Fruit fly (Drosophila melanogaster) whole organism, embryonic: ENCODE measurements around the gene CG18788.

Experiments
- Abd-B ChIP-seq: fragments of 200-800 bp; sonication (Bioruptor generic); optimal IDR thresholded peaks from 2 replicates; lab custom pipeline; 2018; ENCODE audit warnings: missing biosample characterization, mild to moderate bottlenecking, missing genetic modification characterization, moderate library complexity
- CG10431 ChIP-seq: fragments of 200-800 bp; sonication (Bioruptor generic); optimal IDR thresholded peaks from 3 replicates; lab custom pipeline; 2018; ENCODE audit warnings: missing biosample characterization, mild to moderate bottlenecking, missing genetic modification characterization
- CG10543 ChIP-seq: fragments of 200-800 bp; sonication (Bioruptor generic); optimal IDR thresholded peaks from 3 replicates; lab custom pipeline; 2017; ENCODE audit warnings: missing biosample characterization, mild to moderate bottlenecking, missing genetic modification characterization, moderate library complexity
- CG14710 ChIP-seq: fragments of 200-800 bp; sonication (Bioruptor generic); optimal IDR thresholded peaks from 3 replicates; lab custom pipeline; 2019; ENCODE audit warnings: missing biosample characterization, mild to moderate bottlenecking, missing genetic modification characterization, moderate library complexity
- CG15479 ChIP-seq: fragments of 200-800 bp; sonication (Bioruptor generic); optimal IDR thresholded peaks from 3 replicates; lab custom pipeline; 2019; ENCODE audit warnings: missing biosample characterization, mild to moderate bottlenecking, missing genetic modification characterization, moderate library complexity
- CG2129 ChIP-seq: fragments of 200-800 bp; sonication (Bioruptor generic); IDR thresholded peaks from 2 replicates; pipeline ENCODE4 v1.3.6; 2022; ENCODE audit warnings: missing biosample characterization, missing genetic modification characterization; ENCODE audit not compliant: partially characterized antibody
- CG2678 ChIP-seq: fragments of 200-800 bp; sonication (Bioruptor generic); optimal IDR thresholded peaks from 3 replicates; lab custom pipeline; 2019; ENCODE audit warnings: missing biosample characterization, mild to moderate bottlenecking, missing genetic modification characterization, moderate library complexity
- CG32767 ChIP-seq: fragments of 200-800 bp; sonication (Bioruptor generic); IDR thresholded peaks from 2 replicates; pipeline ENCODE4 v1.3.6; 2022; ENCODE audit warnings: missing biosample characterization, missing genetic modification characterization
- CG43689 ChIP-seq: fragments of 200-800 bp; sonication (Bioruptor generic); IDR thresholded peaks from 2 replicates; pipeline ENCODE4 v1.3.6; 2022; ENCODE audit warnings: missing biosample characterization, missing genetic modification characterization
- CG4820 ChIP-seq: fragments of 200-800 bp; sonication (Bioruptor generic); optimal IDR thresholded peaks from 3 replicates; lab custom pipeline; 2016; ENCODE audit warnings: missing biosample characterization, missing genetic modification characterization
- CG5953 ChIP-seq: fragments of 200-800 bp; sonication (Bioruptor generic); IDR thresholded peaks from 2 replicates; pipeline ENCODE4 v1.3.6; 2022; ENCODE audit warnings: missing biosample characterization, missing genetic modification characterization
- CG6813 ChIP-seq: fragments of 200-800 bp; sonication (Bioruptor generic); optimal IDR thresholded peaks from 2 replicates; lab custom pipeline; 2017; ENCODE audit warnings: missing biosample characterization, missing genetic modification characterization, mild to moderate bottlenecking, moderate library complexity, missing genetic modification reagents
- CG7372 ChIP-seq: fragments of 200-800 bp; sonication (Bioruptor generic); IDR thresholded peaks from 2 replicates; pipeline ENCODE4 v1.3.6; 2022; ENCODE audit warnings: missing biosample characterization, missing genetic modification characterization
- CoRest ChIP-seq: fragments of 200-800 bp; sonication (Bioruptor generic); optimal IDR thresholded peaks from 3 replicates; lab custom pipeline; 2018; ENCODE audit warnings: missing biosample characterization, mild to moderate bottlenecking, missing genetic modification characterization, moderate library complexity
- GATAe ChIP-seq: fragments of 200-800 bp; sonication (Bioruptor generic); conservative IDR thresholded peaks from 2 replicates; pipeline ENCODE4 v1.3.6; 2022; ENCODE audit warnings: missing biosample characterization, missing genetic modification characterization
- HLH4C ChIP-seq: fragments of 200-800 bp; sonication (Bioruptor generic); IDR thresholded peaks from 3 replicates; pipeline ENCODE4 v1.3.6; 2022; ENCODE audit warnings: missing biosample characterization, missing genetic modification characterization; ENCODE audit not compliant: partially characterized antibody
- Hand ChIP-seq: fragments of 200-800 bp; sonication (Bioruptor generic); optimal IDR thresholded peaks from 2 replicates; lab custom pipeline; 2017; ENCODE audit warnings: mild to moderate bottlenecking, missing biosample characterization, missing genetic modification reagents, missing genetic modification characterization
- Hr51 ChIP-seq, 2 experiments: fragments of 200-800 bp; sonication (Bioruptor generic); optimal IDR thresholded peaks; 2 replicates in 1 of 2; 3 replicates in 1 of 2; lab custom pipeline; 2016 to 2018; ENCODE audit warnings: missing biosample characterization in 2 of 2, missing genetic modification characterization in 2 of 2, mild to moderate bottlenecking in 1 of 2, moderate library complexity in 1 of 2
- MESR4 ChIP-seq: fragments of 200-800 bp; sonication (Bioruptor generic); optimal IDR thresholded peaks from 2 replicates; lab custom pipeline; 2018; ENCODE audit warnings: missing biosample characterization, mild to moderate bottlenecking, missing genetic modification characterization, moderate library complexity
- NFAT ChIP-seq: fragments of 200-800 bp; sonication (Bioruptor generic); IDR thresholded peaks from 2 replicates; pipeline ENCODE4 v1.3.6; 2022; ENCODE audit warnings: missing biosample characterization, missing genetic modification characterization
- PHDP ChIP-seq: fragments of 200-800 bp; sonication (Bioruptor generic); optimal IDR thresholded peaks from 3 replicates; lab custom pipeline; 2018; ENCODE audit warnings: missing biosample characterization, mild to moderate bottlenecking, missing genetic modification characterization, moderate library complexity
- Rx ChIP-seq: fragments of 200-800 bp; sonication (Bioruptor generic); IDR thresholded peaks from 2 replicates; pipeline ENCODE4 v1.3.6; 2022; ENCODE audit warnings: missing biosample characterization, missing genetic modification characterization
- Stat92E ChIP-seq, 3 experiments: fragments of >200 bp in 2 of 3; fragments of 200-800 bp in 1 of 3; sonication (Bioruptor generic) in 1 of 3; optimal IDR thresholded peaks; 2 replicates each; lab custom pipeline; 2017 to 2019; ENCODE audit warnings: missing biosample characterization in 3 of 3, missing genetic modification characterization in 3 of 3, mild to moderate bottlenecking in 1 of 3, moderate library complexity in 1 of 3
- YL-1 ChIP-seq: fragments of 200-800 bp; sonication (Bioruptor generic); optimal IDR thresholded peaks from 3 replicates; lab custom pipeline; 2017; ENCODE audit warnings: missing biosample characterization, mild to moderate bottlenecking, missing genetic modification characterization
- abd-A ChIP-seq: fragments of 200-800 bp; sonication (Bioruptor generic); optimal IDR thresholded peaks from 3 replicates; lab custom pipeline; 2019; ENCODE audit warnings: missing biosample characterization, mild to moderate bottlenecking, missing genetic modification characterization, moderate library complexity
- ara ChIP-seq: fragments of 200-800 bp; sonication (Bioruptor generic); IDR thresholded peaks from 2 replicates; pipeline ENCODE4 v1.3.6; 2022; ENCODE audit warnings: missing biosample characterization, missing genetic modification characterization
- cas ChIP-seq: fragments of 200-800 bp; sonication (Bioruptor generic); IDR thresholded peaks from 2 replicates; pipeline ENCODE4 v1.3.6; 2022; ENCODE audit warnings: missing biosample characterization, missing genetic modification characterization
- caup ChIP-seq: fragments of 200-800 bp; sonication (Bioruptor generic); optimal IDR thresholded peaks from 3 replicates; lab custom pipeline; 2017; ENCODE audit warnings: missing biosample characterization, mild to moderate bottlenecking, missing genetic modification characterization, moderate library complexity; ENCODE audit not compliant: severe bottlenecking
- corto ChIP-seq: fragments of 200-800 bp; sonication (Bioruptor generic); optimal IDR thresholded peaks from 2 replicates; lab custom pipeline; 2016; ENCODE audit warnings: missing biosample characterization, mild to moderate bottlenecking, missing genetic modification characterization, moderate library complexity
- crp ChIP-seq, 2 experiments: fragments of 200-800 bp; sonication (Bioruptor generic); optimal IDR thresholded peaks; 2 replicates in 1 of 2; 3 replicates in 1 of 2; lab custom pipeline; 2017; ENCODE audit warnings: missing biosample characterization in 2 of 2, missing genetic modification characterization in 2 of 2, mild to moderate bottlenecking in 1 of 2, moderate library complexity in 1 of 2
- da ChIP-seq: fragments of 200-800 bp; sonication (Bioruptor generic); optimal IDR thresholded peaks from 2 replicates; lab custom pipeline; 2016; ENCODE audit warnings: missing biosample characterization, missing genetic modification characterization
- danr ChIP-seq: fragments of 200-800 bp; sonication (Bioruptor generic); IDR thresholded peaks from 2 replicates; pipeline ENCODE4 v1.3.6; 2022; ENCODE audit warnings: missing biosample characterization, missing genetic modification characterization
- esg ChIP-seq: fragments of 200-800 bp; sonication (Bioruptor generic); conservative IDR thresholded peaks from 2 replicates; pipeline ENCODE4 v1.3.6; 2022; ENCODE audit warnings: missing biosample characterization, missing genetic modification characterization
- fu2 ChIP-seq: fragments of 200-800 bp; sonication (Bioruptor generic); optimal IDR thresholded peaks from 2 replicates; lab custom pipeline; 2016; ENCODE audit warnings: missing biosample characterization, missing genetic modification characterization
- gro ChIP-seq: fragments of 200-800 bp; sonication (Bioruptor generic); optimal IDR thresholded peaks from 2 replicates; lab custom pipeline; 2016; ENCODE audit warnings: missing biosample characterization, missing genetic modification characterization
- gsb ChIP-seq: fragments of 200-800 bp; sonication (Bioruptor generic); IDR thresholded peaks from 2 replicates; pipeline ENCODE4 v1.3.6; 2022; ENCODE audit warnings: missing biosample characterization, missing genetic modification characterization
- her ChIP-seq: fragments of 200-800 bp; sonication (Bioruptor generic); optimal IDR thresholded peaks from 2 replicates; lab custom pipeline; 2016; ENCODE audit warnings: missing biosample characterization, missing genetic modification characterization
- kni ChIP-seq: fragments of 200-800 bp; sonication (Bioruptor generic); optimal IDR thresholded peaks from 3 replicates; lab custom pipeline; 2017; ENCODE audit warnings: mild to moderate bottlenecking, missing biosample characterization, missing genetic modification reagents, missing genetic modification characterization
- lbe ChIP-seq: fragments of 200-800 bp; sonication (Bioruptor generic); optimal IDR thresholded peaks from 2 replicates; lab custom pipeline; 2016; ENCODE audit warnings: missing biosample characterization, mild to moderate bottlenecking, missing genetic modification characterization
- lov ChIP-seq, 2 experiments: fragments of 200-800 bp in 1 of 2; fragments of >200 bp in 1 of 2; sonication (Bioruptor generic) in 1 of 2; IDR thresholded peaks in 1 of 2; optimal IDR thresholded peaks in 1 of 2; 2 replicates in 1 of 2; 3 replicates in 1 of 2; pipeline versions ENCODE4 v1.3.6 to Lab custom; 2017 to 2022; ENCODE audit warnings: missing biosample characterization in 1 of 2, missing genetic modification characterization in 1 of 2
- nau ChIP-seq: fragments of 200-800 bp; sonication (Bioruptor generic); optimal IDR thresholded peaks from 3 replicates; lab custom pipeline; 2017; ENCODE audit warnings: missing biosample characterization, mild to moderate bottlenecking, missing genetic modification characterization, missing genetic modification reagents
- nmo ChIP-seq: fragments of 200-800 bp; sonication (Bioruptor generic); optimal IDR thresholded peaks from 2 replicates; lab custom pipeline; 2018; ENCODE audit warnings: missing biosample characterization, mild to moderate bottlenecking, missing genetic modification characterization, moderate library complexity
- repo ChIP-seq: fragments of 200-800 bp; sonication (Bioruptor generic); optimal IDR thresholded peaks from 2 replicates; lab custom pipeline; 2016; ENCODE audit warnings: missing biosample characterization, missing genetic modification characterization
- salm ChIP-seq: fragments of 200-800 bp; sonication (Bioruptor generic); optimal IDR thresholded peaks from 2 replicates; lab custom pipeline; 2018; ENCODE audit warnings: missing biosample characterization, mild to moderate bottlenecking, missing genetic modification characterization
- sima ChIP-seq: fragments of 200-800 bp; sonication (Bioruptor generic); optimal IDR thresholded peaks from 2 replicates; lab custom pipeline; 2016; ENCODE audit warnings: missing biosample characterization, missing genetic modification characterization
- toy ChIP-seq: fragments of 200-800 bp; sonication (Bioruptor generic); IDR thresholded peaks from 2 replicates; pipeline ENCODE4 v1.3.6; 2022; ENCODE audit warnings: missing biosample characterization, missing genetic modification characterization

CG18788 gene

dm6 chr2L:12045941-12046855 lies 12.2 kb downstream of the CG18788 start, which contains the start of gene CG6770 (continued):
- TF ChIP-seq NFAT (GFP tag; lab: Robert Waterston, UW) (peak; percentile 81), CoRest (tag; lab: Kevin White, UChicago) (peak; percentile 82), CG5953 (GFP tag; lab: Robert Waterston, UW) (peak; percentile 69), esg (GFP tag; lab: Robert Waterston, UW) (peak; percentile 73), Hr51 (GFP tag; optimal IDR thresholded peaks at IDR 0.05; lab: Kevin White, UChicago) (peak; percentile 46 to 83), Stat92E (GFP tag; optimal IDR thresholded peaks at IDR 0.05; lab: Kevin White, UChicago) (no peak), GATAe (GFP tag; lab: Robert Waterston, UW) (no peak), CG6813 (GFP tag; lab: Kevin White, UChicago) (peak; percentile 88), HLH4C (peak; percentile 34; the same call in 2 of the 3 replicates), repo (GFP tag; lab: Kevin White, UChicago) (no peak), Abd-B (GFP tag; lab: Kevin White, UChicago) (no peak), ara (GFP tag; lab: Robert Waterston, UW) (peak; percentile 62), da (GFP tag; lab: Kevin White, UChicago) (no peak), caup (GFP tag; lab: Kevin White, UChicago) (peak; percentile 91), YL-1 (peak; percentile 69), Rx (GFP tag; lab: Robert Waterston, UW) (no peak), salm (tag; lab: Kevin White, UChicago) (peak; percentile 70), sima (no peak), CG4820 (GFP tag; lab: Kevin White, UChicago) (peak; percentile 27), kni (GFP tag; lab: Kevin White, UChicago) (no peak), cas (GFP tag; lab: Robert Waterston, UW) (peak; percentile 60), gsb (GFP tag; lab: Robert Waterston, UW) (peak; percentile 79), PHDP (tag; lab: Kevin White, UChicago) (peak; percentile 93), nmo (GFP tag; lab: Kevin White, UChicago) (peak; percentile 56), CG7372 (peak; percentile 67; the same call in 1 of the 2 replicates), abd-A (tag; lab: Kevin White, UChicago) (peak; percentile 55), CG2129 (no peak), Hand (peak; percentile 92), CG14710 (tag; lab: Kevin White, UChicago) (peak; percentile 36), lbe (GFP tag; lab: Kevin White, UChicago) (peak; percentile 90), corto (peak; percentile 50), CG10543 (GFP tag; lab: Kevin White, UChicago) (peak; percentile 93), her (GFP tag; lab: Kevin White, UChicago) (peak; percentile 64), toy (no peak), MESR4 (GFP tag; lab: Kevin White, UChicago) (no peak), CG2678 (tag; lab: Kevin White, UChicago) (peak; percentile 92), CG43689 (GFP tag; lab: Robert Waterston, UW) (no peak; the same call in 1 of the 2 replicates), CG10431 (GFP tag; lab: Kevin White, UChicago) (peak; percentile 47), CG32767 (GFP tag; lab: Robert Waterston, UW) (peak; percentile 78), lov (optimal IDR thresholded peaks at IDR 0.05; lab: Kevin White, UChicago) (no peak), lov (GFP tag; IDR thresholded peaks at IDR 0.05; lab: Robert Waterston, UW) (peak; percentile 42; the same call in 1 of the 3 replicates), gro (GFP tag; lab: Kevin White, UChicago) (peak; percentile 19), nau (GFP tag; lab: Kevin White, UChicago) (peak; percentile 64), danr (peak; percentile 69; the same call in 1 of the 2 replicates), crp (GFP tag; optimal IDR thresholded peaks at IDR 0.05; lab: Kevin White, UChicago) (no peak), fu2 (GFP tag; lab: Kevin White, UChicago) (no peak), CG15479 (no peak)
